Fruit fly (Drosophila melanogaster) whole organism, prepupa: ENCODE measurements around the gene msd5.
A peak's percentile ranks its signal among the peaks of the same experiment; 100 is the strongest.

Experiments
- CG8119 ChIP-seq: fragments of 200-800 bp; sonication (Bioruptor generic); IDR thresholded peaks from 3 replicates; pipeline ENCODE4 v1.3.6; 2022; ENCODE audit warnings: missing biosample characterization, missing genetic modification characterization
- pdm3 ChIP-seq: fragments of 200-800 bp; sonication (Bioruptor generic); optimal IDR thresholded peaks from 3 replicates; lab custom pipeline; 2016; ENCODE audit warnings: missing biosample characterization, missing genetic modification characterization

DNA sequence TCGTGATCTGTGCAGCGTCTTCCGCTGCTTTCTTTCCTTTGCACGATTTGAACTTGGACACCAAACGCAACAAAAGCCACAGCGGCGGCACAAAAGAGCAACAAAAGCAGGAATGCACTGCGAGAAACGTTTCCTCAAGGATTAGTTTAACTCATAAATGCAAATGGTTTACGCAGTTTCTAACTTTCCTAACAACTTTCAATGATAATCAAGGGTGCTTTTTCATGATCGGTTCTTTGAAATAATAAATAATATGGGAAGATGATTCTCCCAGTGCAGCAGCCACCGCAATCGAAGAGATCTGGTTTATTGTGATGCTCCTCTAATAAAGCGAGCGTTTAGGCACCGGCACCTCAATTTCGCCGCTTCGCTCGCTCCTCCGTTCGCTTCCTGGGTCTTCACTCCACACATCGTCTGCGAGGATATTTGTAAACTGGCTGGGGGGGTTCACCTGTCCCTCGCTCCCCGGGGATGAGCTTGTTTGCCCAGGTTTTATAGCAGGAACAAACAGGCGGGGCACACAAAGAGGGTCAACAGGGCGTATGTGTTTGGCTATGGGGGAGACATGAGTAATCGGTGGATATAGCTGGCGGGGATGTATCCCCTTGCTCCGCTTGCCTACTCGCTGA, 13.7 kb downstream of the msd5 start:
- TF ChIP-seq CG8119 (GFP tag; lab: Robert Waterston, UW): peak; percentile 96
- TF ChIP-seq pdm3: peak; percentile 93
